Fruit fly (Drosophila melanogaster) whole organism, embryonic: ENCODE data around the gene CG15047.

Source experiments
- Adf1 ChIP-seq: fragments of 200-800 bp; sonication (Bioruptor generic); IDR thresholded peaks from 2 replicates; pipeline ENCODE4 v1.3.6; 2022; ENCODE audit warnings: missing biosample characterization, missing genetic modification characterization
- Bgb ChIP-seq: fragments of 200-800 bp; sonication (Bioruptor generic); IDR thresholded peaks from 2 replicates; pipeline ENCODE4 v1.3.6; 2022; ENCODE audit warnings: missing biosample characterization, missing genetic modification characterization; ENCODE audit not compliant: partially characterized antibody
- CG10267 ChIP-seq: fragments of 200-800 bp; sonication (Bioruptor generic); optimal IDR thresholded peaks from 2 replicates; lab custom pipeline; 2018; ENCODE audit warnings: missing biosample characterization, mild to moderate bottlenecking, missing genetic modification characterization, moderate library complexity
- CG11398 ChIP-seq: fragments of 200-800 bp; sonication (Bioruptor generic); optimal IDR thresholded peaks from 2 replicates; lab custom pipeline; 2016; ENCODE audit warnings: missing biosample characterization, missing genetic modification characterization
- CG11456 ChIP-seq: fragments of 200-800 bp; sonication (Bioruptor generic); IDR thresholded peaks from 3 replicates; pipeline ENCODE4 v1.3.6; 2022; ENCODE audit warnings: missing biosample characterization, missing genetic modification characterization
- CG13287 ChIP-seq: fragments of 200-800 bp; sonication (Bioruptor generic); IDR thresholded peaks from 2 replicates; pipeline ENCODE4 v1.3.6; 2022; ENCODE audit warnings: missing biosample characterization, missing genetic modification characterization; ENCODE audit not compliant: partially characterized antibody
- CG17361 ChIP-seq: fragments of 200-800 bp; sonication (Bioruptor generic); IDR thresholded peaks from 3 replicates; pipeline ENCODE4 v1.3.6; 2022; ENCODE audit warnings: missing biosample characterization, missing genetic modification characterization
- CG17385 ChIP-seq: fragments of 200-800 bp; sonication (Bioruptor generic); optimal IDR thresholded peaks from 3 replicates; lab custom pipeline; 2018; ENCODE audit warnings: missing biosample characterization, mild to moderate bottlenecking, missing genetic modification characterization
- CG2129 ChIP-seq: fragments of 200-800 bp; sonication (Bioruptor generic); IDR thresholded peaks from 2 replicates; pipeline ENCODE4 v1.3.6; 2022; ENCODE audit warnings: missing biosample characterization, missing genetic modification characterization; ENCODE audit not compliant: partially characterized antibody
- CG31224 ChIP-seq: fragments of 200-800 bp; sonication (Bioruptor generic); IDR thresholded peaks from 2 replicates; pipeline ENCODE4 v1.3.6; 2022; ENCODE audit warnings: missing biosample characterization, missing genetic modification characterization
- CG31441 ChIP-seq: fragments of 200-800 bp; sonication (Bioruptor generic); IDR thresholded peaks from 2 replicates; pipeline ENCODE4 v1.3.6; 2022; ENCODE audit warnings: missing biosample characterization, missing genetic modification characterization
- CG34224 ChIP-seq: fragments of 200-800 bp; sonication (Bioruptor generic); IDR thresholded peaks from 3 replicates; pipeline ENCODE4 v1.3.6; 2022; ENCODE audit warnings: missing biosample characterization, missing genetic modification characterization; ENCODE audit not compliant: partially characterized antibody
- CG3847 ChIP-seq: fragments of 200-800 bp; sonication (Bioruptor generic); IDR thresholded peaks from 2 replicates; pipeline ENCODE4 v1.3.6; 2022; ENCODE audit warnings: missing biosample characterization, missing genetic modification characterization
- CG43689 ChIP-seq: fragments of 200-800 bp; sonication (Bioruptor generic); IDR thresholded peaks from 2 replicates; pipeline ENCODE4 v1.3.6; 2022; ENCODE audit warnings: missing biosample characterization, missing genetic modification characterization
- CG6791 ChIP-seq: fragments of 200-800 bp; sonication (Bioruptor generic); IDR thresholded peaks from 3 replicates; pipeline ENCODE4 v1.3.6; 2022; ENCODE audit warnings: missing biosample characterization, missing genetic modification characterization; ENCODE audit not compliant: partially characterized antibody
- CG7357 ChIP-seq: fragments of 200-800 bp; sonication (Bioruptor generic); IDR thresholded peaks from 3 replicates; pipeline ENCODE4 v1.3.6; 2022; ENCODE audit warnings: missing biosample characterization, missing genetic modification characterization
- CG7786 ChIP-seq: fragments of 200-800 bp; sonication (Bioruptor generic); optimal IDR thresholded peaks from 2 replicates; lab custom pipeline; 2016; ENCODE audit warnings: missing biosample characterization, missing genetic modification characterization
- Deaf1 ChIP-seq: fragments of 200-800 bp; optimal IDR thresholded peaks from 3 replicates; lab custom pipeline; 2019; ENCODE audit warnings: missing biosample characterization, mild to moderate bottlenecking, missing genetic modification characterization, moderate library complexity
- Doc3 ChIP-seq: fragments of 200-800 bp; sonication (Bioruptor generic); IDR thresholded peaks from 3 replicates; pipeline ENCODE4 v1.3.6; 2022; ENCODE audit warnings: missing biosample characterization, missing genetic modification characterization; ENCODE audit not compliant: partially characterized antibody
- E2f1 ChIP-seq: fragments of 200-800 bp; sonication (Bioruptor generic); IDR thresholded peaks from 2 replicates; pipeline ENCODE4 v1.3.6; 2022; ENCODE audit warnings: missing biosample characterization, missing genetic modification characterization
- HLH4C ChIP-seq: fragments of 200-800 bp; sonication (Bioruptor generic); IDR thresholded peaks from 3 replicates; pipeline ENCODE4 v1.3.6; 2022; ENCODE audit warnings: missing biosample characterization, missing genetic modification characterization; ENCODE audit not compliant: partially characterized antibody
- HmgZ ChIP-seq: fragments of 200-800 bp; sonication (Bioruptor generic); optimal IDR thresholded peaks from 2 replicates; lab custom pipeline; 2018; ENCODE audit warnings: missing biosample characterization, mild to moderate bottlenecking, missing genetic modification characterization
- Med ChIP-seq: fragments of 200-800 bp; sonication (Bioruptor generic); peaks from one replicate; lab custom pipeline; 2016; ENCODE audit warnings: missing biosample characterization, missing genetic modification characterization, mild to moderate bottlenecking, inconsistent platforms, moderate library complexity
- Nf-YB ChIP-seq: fragments of 200-800 bp; sonication (Bioruptor generic); optimal IDR thresholded peaks from 3 replicates; lab custom pipeline; 2019; ENCODE audit warnings: missing biosample characterization, mild to moderate bottlenecking, missing genetic modification characterization, moderate library complexity
- Oli ChIP-seq: fragments of 200-800 bp; sonication (Bioruptor generic); optimal IDR thresholded peaks from 2 replicates; lab custom pipeline; 2018; ENCODE audit warnings: missing biosample characterization, mild to moderate bottlenecking, missing genetic modification characterization, moderate library complexity
- Rfx ChIP-seq: fragments of 200-800 bp; sonication (Bioruptor generic); IDR thresholded peaks from 2 replicates; pipeline ENCODE4 v1.3.6; 2022; ENCODE audit warnings: missing biosample characterization, missing genetic modification characterization
- Spps ChIP-seq: fragments of 200-800 bp; sonication (Bioruptor generic); optimal IDR thresholded peaks from 2 replicates; lab custom pipeline; 2018; ENCODE audit warnings: missing biosample characterization, mild to moderate bottlenecking, missing genetic modification characterization
- Trl ChIP-seq, 3 experiments: fragments of >200 bp in 2 of 3; fragments of 200-800 bp in 1 of 3; sonication (Bioruptor generic) in 1 of 3; optimal IDR thresholded peaks; 2 replicates in 1 of 3; 3 replicates in 2 of 3; lab custom pipeline; 2016 to 2017; ENCODE audit warnings: missing biosample characterization in 1 of 3, missing genetic modification characterization in 1 of 3
- Xbp1 ChIP-seq: fragments of 200-800 bp; sonication (Bioruptor generic); optimal IDR thresholded peaks from 3 replicates; lab custom pipeline; 2016; ENCODE audit warnings: missing biosample characterization, mild to moderate bottlenecking, missing genetic modification characterization
- ab ChIP-seq: fragments of 200-800 bp; sonication (Bioruptor generic); optimal IDR thresholded peaks from 2 replicates; lab custom pipeline; 2016; ENCODE audit warnings: missing biosample characterization, missing genetic modification characterization
- chinmo ChIP-seq: fragments of 200-800 bp; sonication (Bioruptor generic); IDR thresholded peaks from 4 replicates; pipeline ENCODE4 v1.3.6; 2022; ENCODE audit warnings: missing biosample characterization, missing genetic modification characterization; ENCODE audit not compliant: partially characterized antibody
- croc ChIP-seq: fragments of 200-800 bp; sonication (Bioruptor generic); conservative IDR thresholded peaks from 3 replicates; pipeline ENCODE4 v1.3.6; 2022; ENCODE audit warnings: missing biosample characterization, missing genetic modification characterization
- disco-r ChIP-seq: fragments of 200-800 bp; sonication (Bioruptor generic); optimal IDR thresholded peaks from 2 replicates; lab custom pipeline; 2016; ENCODE audit warnings: missing biosample characterization, missing genetic modification characterization
- fd102C ChIP-seq: fragments of 200-800 bp; sonication (Bioruptor generic); optimal IDR thresholded peaks from 2 replicates; lab custom pipeline; 2018; ENCODE audit warnings: missing biosample characterization, mild to moderate bottlenecking, missing genetic modification characterization, moderate library complexity
- gce ChIP-seq: fragments of 200-800 bp; sonication (Bioruptor generic); IDR thresholded peaks from 3 replicates; pipeline ENCODE4 v1.3.6; 2022; ENCODE audit warnings: missing biosample characterization, missing genetic modification characterization
- gem ChIP-seq: fragments of 200-800 bp; sonication (Bioruptor generic); optimal IDR thresholded peaks from 2 replicates; lab custom pipeline; 2019; ENCODE audit warnings: missing biosample characterization, mild to moderate bottlenecking, missing genetic modification characterization, moderate library complexity
- insv ChIP-seq, 2 experiments: fragments of 200-800 bp; sonication (Bioruptor generic); optimal IDR thresholded peaks; 3 replicates each; lab custom pipeline; 2016 to 2018; ENCODE audit warnings: missing biosample characterization in 2 of 2, missing genetic modification characterization in 2 of 2
- lab ChIP-seq: fragments of 200-800 bp; sonication (Bioruptor generic); optimal IDR thresholded peaks from 3 replicates; lab custom pipeline; 2017; ENCODE audit warnings: missing biosample characterization, missing genetic modification characterization, mild to moderate bottlenecking, moderate library complexity, missing genetic modification reagents
- mirr ChIP-seq: fragments of 200-800 bp; sonication (Bioruptor generic); optimal IDR thresholded peaks from 3 replicates; lab custom pipeline; 2018; ENCODE audit warnings: missing biosample characterization, mild to moderate bottlenecking, missing genetic modification characterization
- nerfin-1 ChIP-seq: fragments of 200-800 bp; sonication (Bioruptor generic); optimal IDR thresholded peaks from 3 replicates; lab custom pipeline; 2019; ENCODE audit warnings: missing biosample characterization, mild to moderate bottlenecking, missing genetic modification characterization, moderate library complexity
- nerfin-2 ChIP-seq: fragments of 200-800 bp; sonication (Bioruptor generic); IDR thresholded peaks from 2 replicates; pipeline ENCODE4 v1.3.6; 2022; ENCODE audit warnings: missing biosample characterization, missing genetic modification characterization; ENCODE audit not compliant: partially characterized antibody
- nom ChIP-seq: fragments of 200-800 bp; sonication (Bioruptor generic); optimal IDR thresholded peaks from 2 replicates; lab custom pipeline; 2017; ENCODE audit warnings: missing biosample characterization, missing genetic modification characterization, mild to moderate bottlenecking, moderate library complexity, missing genetic modification reagents
- phol ChIP-seq: fragments of 200-800 bp; sonication (Bioruptor generic); optimal IDR thresholded peaks from 3 replicates; lab custom pipeline; 2018; ENCODE audit warnings: missing biosample characterization, mild to moderate bottlenecking, missing genetic modification characterization, moderate library complexity
- pros ChIP-seq: fragments of 200-800 bp; sonication (Bioruptor generic); optimal IDR thresholded peaks from 3 replicates; lab custom pipeline; 2019; ENCODE audit warnings: missing biosample characterization, mild to moderate bottlenecking, missing genetic modification characterization, moderate library complexity
- sd ChIP-seq: fragments of 200-800 bp; sonication (Bioruptor generic); optimal IDR thresholded peaks from 3 replicates; lab custom pipeline; 2018; ENCODE audit warnings: missing biosample characterization, mild to moderate bottlenecking, missing genetic modification characterization, moderate library complexity
- seq ChIP-seq: fragments of 200-800 bp; sonication (Bioruptor generic); IDR thresholded peaks from 2 replicates; pipeline ENCODE4 v1.3.6; 2022; ENCODE audit warnings: missing biosample characterization, missing genetic modification characterization
- tll ChIP-seq, 2 experiments: fragments of 200-800 bp in 1 of 2; fragments of >200 bp in 1 of 2; sonication (Bioruptor generic) in 1 of 2; optimal IDR thresholded peaks; 2 replicates each; lab custom pipeline; 2017 to 2019; ENCODE audit warnings: missing biosample characterization in 2 of 2, missing genetic modification characterization in 2 of 2, mild to moderate bottlenecking in 1 of 2, moderate library complexity in 1 of 2
- yki ChIP-seq: fragments of >200 bp; optimal IDR thresholded peaks from 3 replicates; lab custom pipeline; 2018
- zf30C ChIP-seq: fragments of 200-800 bp; sonication (Bioruptor generic); optimal IDR thresholded peaks from 3 replicates; lab custom pipeline; 2018; ENCODE audit warnings: missing biosample characterization, mild to moderate bottlenecking, missing genetic modification characterization

Gene CG15047

DNA sequence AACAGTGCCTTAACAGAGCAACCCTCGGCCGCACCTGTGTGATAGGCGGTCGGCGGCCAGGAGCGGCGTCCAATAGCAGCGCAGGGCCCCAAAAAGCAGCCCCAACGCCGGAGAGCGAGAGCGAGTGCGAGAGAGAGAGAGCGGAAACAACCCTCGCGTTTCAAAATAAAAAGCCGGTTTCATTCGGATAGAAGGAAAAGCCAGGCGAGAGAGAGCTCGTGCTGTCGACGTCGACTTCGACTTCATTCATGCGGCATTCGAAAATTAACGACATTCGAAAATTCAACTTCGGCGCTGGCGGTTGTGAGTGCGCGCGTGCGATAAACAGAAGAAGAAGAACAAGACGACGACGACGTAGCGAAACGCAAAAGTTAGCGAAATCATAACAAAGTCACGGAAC is 5.9 kb downstream of the CG15047 start (continued):
- TF ChIP-seq Xbp1 (GFP tag; lab: Kevin White, UChicago) = no peak
- peak; percentile 27; the same call in 1 of the 3 replicates for TF ChIP-seq HLH4C (GFP tag; lab: Robert Waterston, UW)
- peak; percentile 23 for TF ChIP-seq nerfin-1
- TF ChIP-seq CG6791 (GFP tag; lab: Robert Waterston, UW) = 0 out of 3 replicates have a peak, but pooled peaks have one; percentile 9
- no peak for TF ChIP-seq CG31224 (GFP tag; lab: Robert Waterston, UW)
- peak; percentile 76 for TF ChIP-seq Med (GFP tag; lab: Kevin White, UChicago)
- TF ChIP-seq CG10267 (tag; lab: Kevin White, UChicago) = no peak
- 0 out of 3 replicates have a peak, but pooled peaks have one; percentile 14 for TF ChIP-seq Doc3 (GFP tag; lab: Robert Waterston, UW)
- TF ChIP-seq nerfin-2 (GFP tag; lab: Robert Waterston, UW) = no peak
- no peak for TF ChIP-seq CG7786 (GFP tag; lab: Kevin White, UChicago)
- no peak for TF ChIP-seq CG11398 (GFP tag; lab: Kevin White, UChicago)
- peak; percentile 64 for TF ChIP-seq Bgb (GFP tag; lab: Robert Waterston, UW)
- no peak for TF ChIP-seq CG3847 (GFP tag; lab: Robert Waterston, UW)
- TF ChIP-seq Oli (tag; lab: Kevin White, UChicago) = no peak
- peak; percentile 29; the same call in 1 of the 2 replicates for TF ChIP-seq CG13287
- TF ChIP-seq sd (tag; lab: Kevin White, UChicago) = no peak
- no peak for TF ChIP-seq tll (GFP tag; optimal IDR thresholded peaks at IDR 0.05; lab: Kevin White, UChicago)
- TF ChIP-seq CG34224 (GFP tag; lab: Robert Waterston, UW) = peak; percentile 48; the same call in 1 of the 3 replicates
- no peak for TF ChIP-seq Spps (tag; lab: Kevin White, UChicago)
- TF ChIP-seq zf30C (GFP tag; lab: Kevin White, UChicago) = peak; percentile 2
- peak; percentile 71 for TF ChIP-seq pros (GFP tag; lab: Kevin White, UChicago)
- peak; percentile 38 for TF ChIP-seq nom (GFP tag; lab: Kevin White, UChicago)
- TF ChIP-seq seq = peak; percentile 33; the same call in 1 of the 2 replicates
- peak; percentile 85 for TF ChIP-seq Adf1
- no peak for TF ChIP-seq HmgZ (tag; lab: Kevin White, UChicago)
- TF ChIP-seq CG11456 (GFP tag; lab: Robert Waterston, UW) = no peak
- no peak for TF ChIP-seq CG43689
- peak; percentile 80 to 91 for TF ChIP-seq Trl (optimal IDR thresholded peaks at IDR 0.05; lab: Kevin White, UChicago)
- peak; percentile 7 for TF ChIP-seq Trl (GFP tag; optimal IDR thresholded peaks at IDR 0.05; lab: Kevin White, UChicago)
- TF ChIP-seq E2f1 = no peak
- TF ChIP-seq CG31441 (GFP tag; lab: Robert Waterston, UW) = no peak
- TF ChIP-seq gce (GFP tag; lab: Robert Waterston, UW) = 0 out of 3 replicates have a peak, but pooled peaks have one; percentile 10
- TF ChIP-seq CG17385 (GFP tag; lab: Kevin White, UChicago) = peak; percentile 88
- TF ChIP-seq CG17361 = no peak
- TF ChIP-seq mirr = peak; percentile 1
- no peak for TF ChIP-seq CG2129 (GFP tag; lab: Robert Waterston, UW)
- TF ChIP-seq disco-r (GFP tag; lab: Kevin White, UChicago) = no peak
- TF ChIP-seq gem = peak; percentile 13
- peak; percentile 76; the same call in 1 of the 4 replicates for TF ChIP-seq chinmo (GFP tag; lab: Robert Waterston, UW)
- TF ChIP-seq lab (GFP tag; lab: Kevin White, UChicago) = peak; percentile 26
- peak; percentile 95 for TF ChIP-seq Deaf1 (tag; lab: Kevin White, UChicago)
- no peak for TF ChIP-seq ab (GFP tag; lab: Kevin White, UChicago)
- TF ChIP-seq phol (tag; lab: Kevin White, UChicago) = no peak
- TF ChIP-seq Nf-YB (GFP tag; lab: Kevin White, UChicago) = peak; percentile 97
- peak; percentile 73 for TF ChIP-seq yki
- TF ChIP-seq insv (GFP tag; optimal IDR thresholded peaks at IDR 0.05; lab: Kevin White, UChicago) = no peak
- TF ChIP-seq fd102C (GFP tag; lab: Kevin White, UChicago) = no peak
- no peak for TF ChIP-seq Rfx (GFP tag; lab: Robert Waterston, UW)
- no peak for TF ChIP-seq CG7357 (GFP tag; lab: Robert Waterston, UW)
- no peak for TF ChIP-seq croc
